Fruit fly (Drosophila melanogaster) whole organism, embryonic: ENCODE results near the gene CG6931.
A peak's percentile ranks its signal among the peaks of the same experiment; 100 is the strongest.

Source experiments
- Awh ChIP-seq: fragments of 200-800 bp; sonication (Bioruptor generic); IDR thresholded peaks from 2 replicates; pipeline ENCODE4, ENCODE4 v1.3.6; 2022; ENCODE audit warnings: missing biosample characterization, missing genetic modification characterization
- CG15514 ChIP-seq: fragments of 200-800 bp; sonication (Bioruptor generic); optimal IDR thresholded peaks from 3 replicates; lab custom pipeline; 2017; ENCODE audit warnings: missing biosample characterization, missing genetic modification characterization, mild to moderate bottlenecking, moderate library complexity, missing genetic modification reagents
- CG15601 ChIP-seq: fragments of 200-800 bp; sonication (Bioruptor generic); optimal IDR thresholded peaks from 3 replicates; lab custom pipeline; 2019; ENCODE audit warnings: missing biosample characterization, mild to moderate bottlenecking, missing genetic modification characterization, moderate library complexity
- CG1603 ChIP-seq: fragments of 200-800 bp; sonication (Bioruptor generic); optimal IDR thresholded peaks from 2 replicates; lab custom pipeline; 2019; ENCODE audit warnings: missing biosample characterization, mild to moderate bottlenecking, missing genetic modification characterization, moderate library complexity
- CG18476 ChIP-seq: fragments of 200-800 bp; sonication (Bioruptor generic); optimal IDR thresholded peaks from 2 replicates; lab custom pipeline; 2016; ENCODE audit warnings: missing biosample characterization, mild to moderate bottlenecking, missing genetic modification characterization
- CG2199 ChIP-seq: fragments of 200-800 bp; sonication (Bioruptor generic); IDR thresholded peaks from 3 replicates; pipeline ENCODE4 v1.3.6; 2022; ENCODE audit warnings: missing biosample characterization, missing genetic modification characterization
- CG3995 ChIP-seq: fragments of 200-800 bp; sonication (Bioruptor generic); optimal IDR thresholded peaks from 3 replicates; lab custom pipeline; 2016; ENCODE audit warnings: missing biosample characterization, missing genetic modification characterization
- CG6272 ChIP-seq: fragments of 200-800 bp; sonication (Bioruptor generic); IDR thresholded peaks from 2 replicates; pipeline ENCODE4 v1.3.6; 2022; ENCODE audit warnings: missing biosample characterization, missing genetic modification characterization
- CG6791 ChIP-seq: fragments of 200-800 bp; sonication (Bioruptor generic); IDR thresholded peaks from 3 replicates; pipeline ENCODE4 v1.3.6; 2022; ENCODE audit warnings: missing biosample characterization, missing genetic modification characterization; ENCODE audit not compliant: partially characterized antibody
- CG8359 ChIP-seq: fragments of 200-800 bp; sonication (Bioruptor generic); optimal IDR thresholded peaks from 2 replicates; lab custom pipeline; 2017; ENCODE audit warnings: missing biosample characterization, mild to moderate bottlenecking, missing genetic modification characterization, borderline replicate concordance
- CG9797 ChIP-seq: fragments of 200-800 bp; sonication (Bioruptor generic); optimal IDR thresholded peaks from 3 replicates; lab custom pipeline; 2018; ENCODE audit warnings: missing biosample characterization, mild to moderate bottlenecking, missing genetic modification characterization
- CTCF ChIP-seq: fragments of 200-800 bp; sonication (Bioruptor generic); optimal IDR thresholded peaks from 2 replicates; lab custom pipeline; 2017; ENCODE audit warnings: missing biosample characterization, mild to moderate bottlenecking, missing genetic modification characterization, moderate library complexity
- Deaf1 ChIP-seq: fragments of 200-800 bp; optimal IDR thresholded peaks from 3 replicates; lab custom pipeline; 2019; ENCODE audit warnings: missing biosample characterization, mild to moderate bottlenecking, missing genetic modification characterization, moderate library complexity
- Drgx ChIP-seq: fragments of 200-800 bp; sonication (Bioruptor generic); IDR thresholded peaks from 2 replicates; pipeline ENCODE4 v1.3.6; 2022; ENCODE audit warnings: missing biosample characterization, missing genetic modification characterization
- Eip74EF ChIP-seq, 2 experiments: fragments of 200-800 bp in 1 of 2; fragments of >200 bp in 1 of 2; sonication (Bioruptor generic) in 1 of 2; optimal IDR thresholded peaks; 2 replicates each; lab custom pipeline; 2017 to 2019; ENCODE audit warnings: missing biosample characterization in 2 of 2, missing genetic modification characterization in 2 of 2, mild to moderate bottlenecking in 1 of 2, moderate library complexity in 1 of 2
- Ets65A ChIP-seq: fragments of 200-800 bp; sonication (Bioruptor generic); peaks from one replicate; lab custom pipeline; 2016; ENCODE audit warnings: missing biosample characterization, missing genetic modification characterization
- GATAe ChIP-seq: fragments of 200-800 bp; sonication (Bioruptor generic); conservative IDR thresholded peaks from 2 replicates; pipeline ENCODE4 v1.3.6; 2022; ENCODE audit warnings: missing biosample characterization, missing genetic modification characterization
- Hsf ChIP-seq: fragments of 200-800 bp; sonication (Bioruptor generic); optimal IDR thresholded peaks from 3 replicates; lab custom pipeline; 2016; ENCODE audit warnings: missing biosample characterization, missing genetic modification characterization
- Lpt ChIP-seq: fragments of >200 bp; optimal IDR thresholded peaks from 2 replicates; lab custom pipeline; 2018; ENCODE audit warnings: missing biosample characterization, missing genetic modification characterization
- Neu2 ChIP-seq: fragments of 200-800 bp; sonication (Bioruptor generic); optimal IDR thresholded peaks from 3 replicates; lab custom pipeline; 2016; ENCODE audit warnings: missing biosample characterization, missing genetic modification characterization, borderline replicate concordance
- Poxn ChIP-seq: fragments of 200-800 bp; sonication (Bioruptor generic); IDR thresholded peaks from 2 replicates; pipeline ENCODE4 v1.3.6; 2022; ENCODE audit warnings: missing biosample characterization, missing genetic modification characterization
- TFAM ChIP-seq: fragments of 200-800 bp; sonication (Bioruptor generic); optimal IDR thresholded peaks from 2 replicates; lab custom pipeline; 2017; ENCODE audit warnings: missing biosample characterization, missing genetic modification characterization, inconsistent platforms
- ara ChIP-seq: fragments of 200-800 bp; sonication (Bioruptor generic); IDR thresholded peaks from 2 replicates; pipeline ENCODE4 v1.3.6; 2022; ENCODE audit warnings: missing biosample characterization, missing genetic modification characterization
- chn ChIP-seq: fragments of 200-800 bp; sonication (Bioruptor generic); optimal IDR thresholded peaks from 2 replicates; lab custom pipeline; 2016; ENCODE audit warnings: missing biosample characterization, missing genetic modification characterization
- corto ChIP-seq: fragments of 200-800 bp; sonication (Bioruptor generic); optimal IDR thresholded peaks from 2 replicates; lab custom pipeline; 2016; ENCODE audit warnings: missing biosample characterization, mild to moderate bottlenecking, missing genetic modification characterization, moderate library complexity
- ewg ChIP-seq: fragments of 200-800 bp; sonication (Bioruptor generic); optimal IDR thresholded peaks from 3 replicates; lab custom pipeline; 2017; ENCODE audit warnings: mild to moderate bottlenecking, missing biosample characterization, missing genetic modification reagents, missing genetic modification characterization
- ind ChIP-seq: fragments of 200-800 bp; sonication (Bioruptor generic); optimal IDR thresholded peaks from 3 replicates; lab custom pipeline; 2016; ENCODE audit warnings: missing biosample characterization, missing genetic modification characterization
- lbe ChIP-seq: fragments of 200-800 bp; sonication (Bioruptor generic); optimal IDR thresholded peaks from 2 replicates; lab custom pipeline; 2016; ENCODE audit warnings: missing biosample characterization, mild to moderate bottlenecking, missing genetic modification characterization
- nom ChIP-seq: fragments of 200-800 bp; sonication (Bioruptor generic); optimal IDR thresholded peaks from 2 replicates; lab custom pipeline; 2017; ENCODE audit warnings: missing biosample characterization, missing genetic modification characterization, mild to moderate bottlenecking, moderate library complexity, missing genetic modification reagents
- peb ChIP-seq: fragments of 200-800 bp; sonication (Bioruptor generic); IDR thresholded peaks from 2 replicates; pipeline ENCODE4 v1.3.6; 2022; ENCODE audit warnings: missing biosample characterization, missing genetic modification characterization
- psq ChIP-seq: fragments of 200-800 bp; sonication (Bioruptor generic); optimal IDR thresholded peaks from 2 replicates; lab custom pipeline; 2017; ENCODE audit warnings: missing biosample characterization, missing genetic modification characterization
- sd ChIP-seq: fragments of 200-800 bp; sonication (Bioruptor generic); optimal IDR thresholded peaks from 3 replicates; lab custom pipeline; 2018; ENCODE audit warnings: missing biosample characterization, mild to moderate bottlenecking, missing genetic modification characterization, moderate library complexity
- stwl ChIP-seq: fragments of 200-800 bp; sonication (Bioruptor generic); optimal IDR thresholded peaks from 3 replicates; lab custom pipeline; 2018; ENCODE audit warnings: missing biosample characterization, mild to moderate bottlenecking, missing genetic modification characterization, moderate library complexity
- twi ChIP-seq: fragments of 200-800 bp; optimal IDR thresholded peaks from 2 replicates; lab custom pipeline; 2019; ENCODE audit warnings: missing biosample characterization, mild to moderate bottlenecking, missing genetic modification characterization, moderate library complexity
- tx ChIP-seq: fragments of 200-800 bp; sonication (Bioruptor generic); optimal IDR thresholded peaks from 2 replicates; lab custom pipeline; 2016; ENCODE audit warnings: missing biosample characterization, missing genetic modification characterization

The CG6931 gene

dm6 chr3L:12004136-12004535 lies 13.6 kb downstream of the CG6931 start (continued):
- TF ChIP-seq Deaf1 (tag; lab: Kevin White, UChicago) (peak; percentile 74), peb (GFP tag; lab: Robert Waterston, UW) (no peak), CG1603 (tag; lab: Kevin White, UChicago) (no peak), sd (tag; lab: Kevin White, UChicago) (peak; percentile 35), CG6791 (GFP tag; lab: Robert Waterston, UW) (0 out of 3 replicates have a peak, but pooled peaks have one; percentile 43), CG3995 (GFP tag; lab: Kevin White, UChicago) (peak; percentile 5), Eip74EF (GFP tag; optimal IDR thresholded peaks at IDR 0.05; lab: Kevin White, UChicago) (no peak), CG2199 (GFP tag; lab: Robert Waterston, UW) (peak; percentile 44; the same call in 1 of the 3 replicates)

DNA sequence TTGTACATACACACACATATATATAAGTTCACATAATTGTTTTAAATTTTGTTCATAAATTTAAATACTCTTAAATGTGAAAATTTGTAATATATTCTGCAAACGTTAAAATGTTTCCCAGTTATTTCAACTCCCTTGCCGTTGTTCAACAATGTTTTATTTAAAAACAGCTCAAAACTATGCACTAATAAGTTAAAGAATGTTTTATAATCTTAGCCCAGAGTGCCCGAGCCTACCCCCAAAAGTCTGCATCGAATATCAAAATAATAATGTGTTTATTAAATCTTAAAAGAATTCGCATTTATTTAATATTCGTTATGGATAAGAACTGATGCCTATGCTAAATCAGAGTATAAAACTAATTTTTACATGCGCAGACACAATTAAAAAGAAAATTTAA lies 17.4 kb downstream of the CG6931 start:
- peak; percentile 27 for TF ChIP-seq stwl (tag; lab: Kevin White, UChicago)
- TF ChIP-seq CG18476 (GFP tag; lab: Kevin White, UChicago): no peak
- TF ChIP-seq CG15601: peak; percentile 78
- TF ChIP-seq, all 482 proteins: peak for 2

DNA sequence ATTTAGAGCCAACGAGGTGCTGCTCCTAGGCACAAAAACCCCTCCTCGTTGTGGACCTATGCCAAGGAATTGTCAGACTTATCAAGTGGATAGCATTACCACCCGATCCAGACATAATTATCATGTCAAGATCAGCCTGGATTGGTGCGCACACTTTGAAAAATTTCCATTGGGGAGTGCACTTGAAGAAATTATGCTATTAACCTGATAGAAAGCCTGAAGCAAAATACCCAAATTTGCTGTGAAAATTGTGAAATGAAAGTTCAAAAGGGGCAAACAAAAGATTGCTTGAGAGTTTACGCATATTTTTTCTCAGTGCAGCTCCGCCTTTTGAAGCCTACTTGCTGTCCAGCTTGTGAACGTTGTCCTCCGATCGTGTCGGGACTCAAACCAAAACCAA lies 23.2 kb downstream of the CG6931 start:
- TF ChIP-seq ewg (GFP tag; lab: Kevin White, UChicago): no peak
- no peak for TF ChIP-seq CG15514 (GFP tag; lab: Kevin White, UChicago)
- no peak for TF ChIP-seq twi
- no peak for TF ChIP-seq CG6272 (GFP tag; lab: Robert Waterston, UW)
- TF ChIP-seq psq: no peak
- no peak for TF ChIP-seq Poxn
- TF ChIP-seq Lpt (GFP tag; lab: Kevin White, UChicago): no peak

- TF ChIP-seq chn (no peak), Ets65A (peak; percentile 45), nom (GFP tag; lab: Kevin White, UChicago) (peak; percentile 74)
Measured at dm6 chr3L:12014272-12014671, 23.7 kb downstream of the CG6931 start.

DNA sequence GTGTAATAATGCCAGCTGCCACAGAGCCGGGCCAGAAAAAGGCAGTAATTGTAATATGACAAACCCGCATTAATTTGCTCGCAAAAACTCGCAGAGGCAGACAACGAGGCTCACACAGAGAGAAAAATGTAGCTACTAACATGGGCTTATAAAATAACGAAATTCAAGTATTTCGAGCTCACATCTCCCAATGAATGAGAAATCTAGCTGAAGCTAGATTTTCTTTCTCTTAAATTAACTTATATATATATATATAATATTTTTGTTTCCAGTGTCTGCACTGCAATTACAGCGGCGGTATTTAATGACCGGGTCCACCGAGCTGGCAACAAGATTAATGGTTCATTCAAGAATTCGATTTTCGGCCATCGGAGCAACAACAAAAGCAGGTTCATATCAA lies 25.6 kb downstream of the CG6931 start:
- no peak for TF ChIP-seq Hsf (GFP tag; lab: Kevin White, UChicago)
- no peak for TF ChIP-seq ara
- TF ChIP-seq nom (GFP tag; lab: Kevin White, UChicago): no peak
- TF ChIP-seq lbe (GFP tag; lab: Kevin White, UChicago): peak; percentile 54
- TF ChIP-seq tx (GFP tag; lab: Kevin White, UChicago): no peak
- TF ChIP-seq GATAe: no peak
- peak; percentile 71 for TF ChIP-seq Drgx (GFP tag; lab: Robert Waterston, UW)
- TF ChIP-seq CG9797 (GFP tag; lab: Kevin White, UChicago): no peak
- peak; percentile 10 for TF ChIP-seq corto (GFP tag; lab: Kevin White, UChicago)
- TF ChIP-seq ind: no peak

DNA sequence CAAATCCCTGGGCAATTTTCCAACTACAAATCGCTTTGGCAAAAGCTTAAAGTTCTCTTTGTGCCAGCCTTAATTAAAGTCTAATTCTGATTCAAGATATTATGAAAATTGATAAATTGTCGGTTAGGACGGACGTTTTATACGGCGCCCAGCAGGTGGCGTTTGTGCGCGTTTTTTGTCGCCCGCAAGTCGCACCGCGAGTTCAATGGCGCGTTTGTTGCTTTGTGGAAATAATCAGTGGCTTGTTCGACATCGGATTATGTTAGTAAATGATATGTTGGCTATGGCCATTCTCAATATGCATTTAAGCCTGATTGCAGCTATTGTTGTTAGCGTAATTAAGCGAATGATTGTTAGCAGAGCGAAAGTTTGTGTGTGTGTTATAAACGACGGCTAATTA lies 31.4 kb downstream of the CG6931 start:
- TF ChIP-seq Awh (GFP tag; lab: Robert Waterston, UW) (peak; percentile 58; the same call in 1 of the 2 replicates), TFAM (GFP tag; lab: Kevin White, UChicago) (no peak), Neu2 (GFP tag; lab: Kevin White, UChicago) (no peak), CG2199 (GFP tag; lab: Robert Waterston, UW) (peak; percentile 98), CTCF (GFP tag; lab: Kevin White, UChicago) (peak; percentile 88), CG8359 (GFP tag; lab: Kevin White, UChicago) (peak; percentile 99)
